Fruit fly (Drosophila melanogaster) whole organism, embryonic: ENCODE results near the gene UQCR-14.

Source experiments
- CG10267 ChIP-seq: fragments of 200-800 bp; sonication (Bioruptor generic); optimal IDR thresholded peaks from 2 replicates; lab custom pipeline; 2018; ENCODE audit warnings: missing biosample characterization, mild to moderate bottlenecking, missing genetic modification characterization, moderate library complexity
- CG10462 ChIP-seq: fragments of 200-800 bp; sonication (Bioruptor generic); optimal IDR thresholded peaks from 2 replicates; lab custom pipeline; 2016; ENCODE audit warnings: missing biosample characterization, missing genetic modification characterization
- CG11398 ChIP-seq: fragments of 200-800 bp; sonication (Bioruptor generic); optimal IDR thresholded peaks from 2 replicates; lab custom pipeline; 2016; ENCODE audit warnings: missing biosample characterization, missing genetic modification characterization
- CG15479 ChIP-seq: fragments of 200-800 bp; sonication (Bioruptor generic); optimal IDR thresholded peaks from 3 replicates; lab custom pipeline; 2019; ENCODE audit warnings: missing biosample characterization, mild to moderate bottlenecking, missing genetic modification characterization, moderate library complexity
- CG15601 ChIP-seq: fragments of 200-800 bp; sonication (Bioruptor generic); optimal IDR thresholded peaks from 3 replicates; lab custom pipeline; 2019; ENCODE audit warnings: missing biosample characterization, mild to moderate bottlenecking, missing genetic modification characterization, moderate library complexity
- CG15696 ChIP-seq: fragments of 200-800 bp; sonication (Bioruptor generic); optimal IDR thresholded peaks from 2 replicates; lab custom pipeline; 2019; ENCODE audit warnings: missing biosample characterization, mild to moderate bottlenecking, missing genetic modification characterization, moderate library complexity
- CG16779 ChIP-seq: fragments of 200-800 bp; sonication (Bioruptor generic); IDR thresholded peaks from 2 replicates; pipeline ENCODE4 v1.3.6; 2022; ENCODE audit warnings: missing biosample characterization, missing genetic modification characterization
- CG17612 ChIP-seq: fragments of 200-800 bp; sonication (Bioruptor generic); IDR thresholded peaks from 2 replicates; pipeline ENCODE4 v1.3.6; 2022; ENCODE audit warnings: missing biosample characterization, missing genetic modification characterization
- CG17802 ChIP-seq: fragments of 200-800 bp; sonication (Bioruptor generic); optimal IDR thresholded peaks from 2 replicates; lab custom pipeline; 2018; ENCODE audit warnings: missing biosample characterization, mild to moderate bottlenecking, missing genetic modification characterization, moderate library complexity
- CG17829 ChIP-seq: fragments of 200-800 bp; optimal IDR thresholded peaks from 2 replicates; lab custom pipeline; 2019; ENCODE audit warnings: missing biosample characterization, mild to moderate bottlenecking, missing genetic modification characterization, moderate library complexity
- CG31224 ChIP-seq: fragments of 200-800 bp; sonication (Bioruptor generic); IDR thresholded peaks from 2 replicates; pipeline ENCODE4 v1.3.6; 2022; ENCODE audit warnings: missing biosample characterization, missing genetic modification characterization
- CG3163 ChIP-seq: fragments of 200-800 bp; sonication (Bioruptor generic); optimal IDR thresholded peaks from 3 replicates; lab custom pipeline; 2016; ENCODE audit warnings: missing biosample characterization, missing genetic modification characterization
- CG32532 ChIP-seq: fragments of 200-800 bp; sonication (Bioruptor generic); IDR thresholded peaks from 2 replicates; pipeline ENCODE4 v1.3.6; 2022; ENCODE audit warnings: missing biosample characterization, missing genetic modification characterization
- CG34422 ChIP-seq: fragments of 200-800 bp; sonication (Bioruptor generic); IDR thresholded peaks from 3 replicates; pipeline ENCODE4 v1.3.6; 2022; ENCODE audit warnings: missing biosample characterization, missing genetic modification characterization
- CG6689 ChIP-seq: fragments of 200-800 bp; sonication (Bioruptor generic); IDR thresholded peaks from 2 replicates; pipeline ENCODE4 v1.3.6; 2022; ENCODE audit warnings: missing biosample characterization, missing genetic modification characterization
- CG6791 ChIP-seq: fragments of 200-800 bp; sonication (Bioruptor generic); IDR thresholded peaks from 3 replicates; pipeline ENCODE4 v1.3.6; 2022; ENCODE audit warnings: missing biosample characterization, missing genetic modification characterization; ENCODE audit not compliant: partially characterized antibody
- CG9215 ChIP-seq: fragments of 200-800 bp; sonication (Bioruptor generic); IDR thresholded peaks from 2 replicates; pipeline ENCODE4 v1.3.6; 2022; ENCODE audit warnings: missing biosample characterization, missing genetic modification characterization
- D ChIP-seq, 2 experiments: fragments of 200-800 bp in 1 of 2; fragments of >200 bp in 1 of 2; sonication (Bioruptor generic) in 1 of 2; optimal IDR thresholded peaks; 2 replicates in 1 of 2; 3 replicates in 1 of 2; lab custom pipeline; 2017; ENCODE audit warnings: mild to moderate bottlenecking in 1 of 2, missing biosample characterization in 1 of 2, missing genetic modification characterization in 1 of 2, missing genetic modification reagents in 1 of 2
- Elba2 ChIP-seq: fragments of 200-800 bp; sonication (Bioruptor generic); optimal IDR thresholded peaks from 3 replicates; lab custom pipeline; 2016; ENCODE audit warnings: missing biosample characterization, missing genetic modification characterization
- Jarid2 ChIP-seq: fragments of 200-800 bp; sonication (Bioruptor generic); optimal IDR thresholded peaks from 3 replicates; lab custom pipeline; 2017; ENCODE audit warnings: mild to moderate bottlenecking, missing biosample characterization, missing genetic modification reagents, missing genetic modification characterization
- Lpt ChIP-seq: fragments of >200 bp; optimal IDR thresholded peaks from 2 replicates; lab custom pipeline; 2018; ENCODE audit warnings: missing biosample characterization, missing genetic modification characterization
- Med ChIP-seq: fragments of 200-800 bp; sonication (Bioruptor generic); peaks from one replicate; lab custom pipeline; 2016; ENCODE audit warnings: missing biosample characterization, missing genetic modification characterization, mild to moderate bottlenecking, inconsistent platforms, moderate library complexity
- Opbp ChIP-seq: fragments of 200-800 bp; sonication (Bioruptor generic); IDR thresholded peaks from 3 replicates; pipeline ENCODE4 v1.3.6; 2022; ENCODE audit warnings: missing biosample characterization, missing genetic modification characterization; ENCODE audit not compliant: partially characterized antibody
- Ptx1 ChIP-seq: fragments of 200-800 bp; sonication (Bioruptor generic); IDR thresholded peaks from 2 replicates; pipeline ENCODE4 v1.3.6; 2022; ENCODE audit warnings: missing biosample characterization, missing genetic modification characterization
- Sox100B ChIP-seq: fragments of 200-800 bp; sonication (Bioruptor generic); optimal IDR thresholded peaks from 3 replicates; lab custom pipeline; 2018; ENCODE audit warnings: missing biosample characterization, mild to moderate bottlenecking, missing genetic modification characterization
- Stat92E ChIP-seq, 3 experiments: fragments of >200 bp in 2 of 3; fragments of 200-800 bp in 1 of 3; sonication (Bioruptor generic) in 1 of 3; optimal IDR thresholded peaks; 2 replicates each; lab custom pipeline; 2017 to 2019; ENCODE audit warnings: missing biosample characterization in 3 of 3, missing genetic modification characterization in 3 of 3, mild to moderate bottlenecking in 1 of 3, moderate library complexity in 1 of 3
- ara ChIP-seq: fragments of 200-800 bp; sonication (Bioruptor generic); IDR thresholded peaks from 2 replicates; pipeline ENCODE4 v1.3.6; 2022; ENCODE audit warnings: missing biosample characterization, missing genetic modification characterization
- bbx ChIP-seq: fragments of 200-800 bp; sonication (Bioruptor generic); IDR thresholded peaks from 2 replicates; pipeline ENCODE4 v1.3.6; 2022; ENCODE audit warnings: missing biosample characterization, missing genetic modification characterization; ENCODE audit not compliant: partially characterized antibody
- chinmo ChIP-seq: fragments of 200-800 bp; sonication (Bioruptor generic); IDR thresholded peaks from 4 replicates; pipeline ENCODE4 v1.3.6; 2022; ENCODE audit warnings: missing biosample characterization, missing genetic modification characterization; ENCODE audit not compliant: partially characterized antibody
- corto ChIP-seq: fragments of 200-800 bp; sonication (Bioruptor generic); optimal IDR thresholded peaks from 2 replicates; lab custom pipeline; 2016; ENCODE audit warnings: missing biosample characterization, mild to moderate bottlenecking, missing genetic modification characterization, moderate library complexity
- crp ChIP-seq, 2 experiments: fragments of 200-800 bp; sonication (Bioruptor generic); optimal IDR thresholded peaks; 2 replicates in 1 of 2; 3 replicates in 1 of 2; lab custom pipeline; 2017; ENCODE audit warnings: missing biosample characterization in 2 of 2, missing genetic modification characterization in 2 of 2, mild to moderate bottlenecking in 1 of 2, moderate library complexity in 1 of 2
- dati ChIP-seq: fragments of 200-800 bp; sonication (Bioruptor generic); IDR thresholded peaks from 2 replicates; pipeline ENCODE4 v1.3.6; 2022; ENCODE audit warnings: missing biosample characterization, missing genetic modification characterization
- her ChIP-seq: fragments of 200-800 bp; sonication (Bioruptor generic); optimal IDR thresholded peaks from 2 replicates; lab custom pipeline; 2016; ENCODE audit warnings: missing biosample characterization, missing genetic modification characterization
- pb ChIP-seq: fragments of 200-800 bp; sonication (Bioruptor generic); optimal IDR thresholded peaks from 3 replicates; lab custom pipeline; 2016; ENCODE audit warnings: missing biosample characterization, missing genetic modification characterization
- pho ChIP-seq: fragments of 200-800 bp; sonication (Bioruptor generic); optimal IDR thresholded peaks from 2 replicates; lab custom pipeline; 2016; ENCODE audit warnings: missing biosample characterization, missing genetic modification characterization
- psq ChIP-seq: fragments of 200-800 bp; sonication (Bioruptor generic); optimal IDR thresholded peaks from 2 replicates; lab custom pipeline; 2017; ENCODE audit warnings: missing biosample characterization, missing genetic modification characterization
- repo ChIP-seq: fragments of 200-800 bp; sonication (Bioruptor generic); optimal IDR thresholded peaks from 2 replicates; lab custom pipeline; 2016; ENCODE audit warnings: missing biosample characterization, missing genetic modification characterization
- stc ChIP-seq: fragments of 200-800 bp; sonication (Bioruptor generic); IDR thresholded peaks from 2 replicates; pipeline ENCODE4 v1.3.6; 2022; ENCODE audit warnings: missing biosample characterization, missing genetic modification characterization
- tll ChIP-seq, 2 experiments: fragments of 200-800 bp in 1 of 2; fragments of >200 bp in 1 of 2; sonication (Bioruptor generic) in 1 of 2; optimal IDR thresholded peaks; 2 replicates each; lab custom pipeline; 2017 to 2019; ENCODE audit warnings: missing biosample characterization in 2 of 2, missing genetic modification characterization in 2 of 2, mild to moderate bottlenecking in 1 of 2, moderate library complexity in 1 of 2
- ttk ChIP-seq: fragments of 200-800 bp; sonication (Bioruptor generic); IDR thresholded peaks from 2 replicates; pipeline ENCODE4 v2.1.2; 2022; ENCODE audit warnings: missing biosample characterization, missing genetic modification characterization
- vnd ChIP-seq: fragments of 200-800 bp; sonication (Bioruptor generic); IDR thresholded peaks from 3 replicates; pipeline ENCODE4 v1.3.6; 2022; ENCODE audit warnings: missing biosample characterization, missing genetic modification characterization; ENCODE audit not compliant: partially characterized antibody
- wek ChIP-seq: fragments of 200-800 bp; sonication (Bioruptor generic); optimal IDR thresholded peaks from 3 replicates; lab custom pipeline; 2018; ENCODE audit warnings: missing biosample characterization, mild to moderate bottlenecking, missing genetic modification characterization, moderate library complexity
- zen ChIP-seq: fragments of 200-800 bp; sonication (Bioruptor generic); optimal IDR thresholded peaks from 3 replicates; lab custom pipeline; 2018; ENCODE audit warnings: missing biosample characterization, mild to moderate bottlenecking, missing genetic modification characterization, moderate library complexity

Gene UQCR-14

DNA sequence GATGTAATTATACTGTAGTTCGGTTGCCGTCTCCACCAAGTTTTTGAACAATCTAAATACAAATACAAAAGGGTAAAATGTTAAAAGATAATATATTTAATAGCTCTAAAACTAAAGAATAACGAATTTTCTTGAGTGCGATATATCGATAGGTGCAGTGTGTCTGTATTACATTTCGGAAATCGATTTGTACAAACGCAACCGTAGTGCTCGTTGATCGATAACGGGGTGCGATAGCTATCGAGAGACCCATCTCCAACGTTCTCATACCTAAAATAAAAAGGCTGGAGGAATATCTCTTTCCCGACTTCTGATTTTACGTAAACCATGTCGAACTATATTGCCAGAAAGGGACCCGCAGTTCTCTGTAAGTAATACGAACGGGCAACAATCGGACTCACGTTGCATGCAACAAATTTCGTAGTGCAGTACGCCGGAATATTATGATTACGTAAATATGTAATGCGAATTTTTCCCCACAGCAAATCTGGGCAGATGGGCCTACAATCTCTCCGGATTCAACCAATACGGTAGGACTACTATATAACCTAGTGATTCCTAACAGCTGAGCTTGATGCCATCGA is at the start of gene UQCR-14 (continued):
- TF ChIP-seq crp (GFP tag; optimal IDR thresholded peaks at IDR 0.05; lab: Kevin White, UChicago) = peak in 1 of 2 experiments; percentile 16
- no peak for TF ChIP-seq CG17612
- no peak for TF ChIP-seq Lpt (GFP tag; lab: Kevin White, UChicago)
- TF ChIP-seq Med = peak; percentile 89
- peak; percentile 61 for TF ChIP-seq CG17829 (tag; lab: Kevin White, UChicago)
- no peak for TF ChIP-seq Ptx1 (GFP tag; lab: Robert Waterston, UW)
- TF ChIP-seq pb (GFP tag; lab: Kevin White, UChicago) = no peak
- peak; percentile 99 for TF ChIP-seq bbx (GFP tag; lab: Robert Waterston, UW)
- TF ChIP-seq CG34422 (GFP tag; lab: Robert Waterston, UW) = 0 out of 3 replicates have a peak, but pooled peaks have one; percentile 44
- no peak for TF ChIP-seq CG6689 (GFP tag; lab: Robert Waterston, UW)
- TF ChIP-seq stc (GFP tag; lab: Robert Waterston, UW) = no peak
- TF ChIP-seq dati (GFP tag; lab: Robert Waterston, UW) = no peak
- no peak for TF ChIP-seq Sox100B (GFP tag; lab: Kevin White, UChicago)
- no peak for TF ChIP-seq CG15601 (tag; lab: Kevin White, UChicago)
- no peak for TF ChIP-seq Elba2
- TF ChIP-seq CG15696 (tag; lab: Kevin White, UChicago) = no peak
- TF ChIP-seq CG11398 (GFP tag; lab: Kevin White, UChicago) = no peak
- peak; percentile 53 for TF ChIP-seq CG32532
- TF ChIP-seq CG10267 (tag; lab: Kevin White, UChicago) = peak; percentile 70
- no peak for TF ChIP-seq wek (GFP tag; lab: Kevin White, UChicago)
- TF ChIP-seq Jarid2 (GFP tag; lab: Kevin White, UChicago) = no peak
- TF ChIP-seq CG17802 = peak; percentile 22
- TF ChIP-seq psq (GFP tag; lab: Kevin White, UChicago) = no peak
- TF ChIP-seq chinmo (GFP tag; lab: Robert Waterston, UW) = peak; percentile 98
- TF ChIP-seq CG9215 = no peak
- TF ChIP-seq repo (GFP tag; lab: Kevin White, UChicago) = no peak
- peak; percentile 8 for TF ChIP-seq pho (GFP tag; lab: Kevin White, UChicago)
- TF ChIP-seq ttk (GFP tag; lab: Robert Waterston, UW) = no peak
- peak; percentile 98 for TF ChIP-seq Opbp (GFP tag; lab: Robert Waterston, UW)
- 0 out of 2 replicates have a peak, but pooled peaks have one; percentile 16 for TF ChIP-seq CG31224

DNA sequence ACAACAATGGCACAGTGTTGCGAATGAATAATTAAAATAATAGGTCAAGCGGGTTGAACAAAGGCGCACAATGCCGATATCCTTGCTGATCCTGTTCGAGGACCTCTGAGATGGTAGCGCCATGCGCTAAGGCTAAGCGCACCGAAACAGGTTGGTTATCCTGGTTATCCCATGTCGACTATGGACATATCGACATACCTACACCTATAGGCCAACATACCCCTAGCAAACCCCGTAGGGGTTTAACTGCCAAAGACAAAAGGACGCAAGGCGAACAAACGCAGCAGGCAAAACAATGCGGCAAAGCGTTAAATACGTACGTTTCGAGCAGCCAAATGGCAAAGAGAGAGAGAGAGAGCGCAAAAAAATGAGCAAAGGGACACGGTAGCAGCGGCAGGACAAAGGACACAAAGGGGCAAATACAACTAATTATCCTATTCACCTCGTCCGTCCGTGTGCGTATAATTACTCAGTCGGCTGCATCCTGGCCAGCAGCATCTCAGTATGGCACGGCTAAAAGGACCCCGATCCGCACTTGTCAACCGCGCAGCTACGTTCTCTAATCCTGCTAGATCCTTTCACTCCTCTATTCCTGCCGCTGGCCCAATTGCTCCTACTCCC is 44.1 kb upstream of the UQCR-14 start:
- TF ChIP-seq CG32532 (no peak), D (optimal IDR thresholded peaks at IDR 0.05; lab: Kevin White, UChicago) (peak; percentile 97), D (GFP tag; optimal IDR thresholded peaks at IDR 0.05; lab: Kevin White, UChicago) (no peak), zen (tag; lab: Kevin White, UChicago) (peak; percentile 74), CG6791 (no peak), tll (GFP tag; optimal IDR thresholded peaks at IDR 0.05; lab: Kevin White, UChicago) (peak in 1 of 2 experiments; percentile 65), CG16779 (GFP tag; lab: Robert Waterston, UW) (no peak), CG15479 (peak; percentile 53), ara (GFP tag; lab: Robert Waterston, UW) (no peak), Stat92E (GFP tag; optimal IDR thresholded peaks at IDR 0.05; lab: Kevin White, UChicago) (no peak), vnd (GFP tag; lab: Robert Waterston, UW) (no peak), corto (GFP tag; lab: Kevin White, UChicago) (no peak), Lpt (GFP tag; lab: Kevin White, UChicago) (no peak), CG3163 (GFP tag; lab: Kevin White, UChicago) (no peak), her (no peak), CG10462 (GFP tag; lab: Kevin White, UChicago) (no peak)
